Fruit fly (Drosophila melanogaster) whole organism, pupa: ENCODE data around the gene PpV.

ENCODE experiments used
- CG14655 ChIP-seq: fragments of 200-800 bp; sonication (Bioruptor generic); optimal IDR thresholded peaks from 3 replicates; lab custom pipeline; 2017; ENCODE audit warnings: mild to moderate bottlenecking, missing biosample characterization, missing genetic modification reagents, missing genetic modification characterization
- CG15710 ChIP-seq: fragments of 200-800 bp; sonication (Bioruptor generic); optimal IDR thresholded peaks from 2 replicates; lab custom pipeline; 2018; ENCODE audit warnings: missing biosample characterization, mild to moderate bottlenecking, missing genetic modification characterization, moderate library complexity
- CG34367 ChIP-seq: fragments of 200-800 bp; sonication (Bioruptor generic); optimal IDR thresholded peaks from 2 replicates; lab custom pipeline; 2018; ENCODE audit warnings: missing biosample characterization, mild to moderate bottlenecking, missing genetic modification characterization
- CG4496 ChIP-seq: fragments of 200-800 bp; sonication (Bioruptor generic); IDR thresholded peaks from 3 replicates; pipeline ENCODE4 v1.3.6; 2022; ENCODE audit warnings: missing biosample characterization, missing genetic modification characterization
- CG9948 ChIP-seq: fragments of 200-800 bp; sonication (Bioruptor generic); optimal IDR thresholded peaks from 2 replicates; lab custom pipeline; 2018; ENCODE audit warnings: missing biosample characterization, mild to moderate bottlenecking, missing genetic modification characterization, moderate library complexity
- D1 ChIP-seq: fragments of 200-800 bp; sonication (Bioruptor generic); optimal IDR thresholded peaks from 2 replicates; lab custom pipeline; 2018; ENCODE audit warnings: missing biosample characterization, mild to moderate bottlenecking, missing genetic modification characterization, moderate library complexity
- Pif1A ChIP-seq: fragments of 200-800 bp; sonication (Bioruptor generic); optimal IDR thresholded peaks from 3 replicates; lab custom pipeline; 2016; ENCODE audit warnings: missing biosample characterization, missing genetic modification characterization
- Pif1B ChIP-seq: fragments of 200-800 bp; sonication (Bioruptor generic); optimal IDR thresholded peaks from 3 replicates; lab custom pipeline; 2016; ENCODE audit warnings: missing biosample characterization, missing genetic modification characterization
- gl ChIP-seq: fragments of 200-800 bp; sonication (Bioruptor generic); optimal IDR thresholded peaks from 2 replicates; lab custom pipeline; 2018; ENCODE audit warnings: missing biosample characterization, mild to moderate bottlenecking, missing genetic modification characterization
- rn ChIP-seq: fragments of 200-800 bp; sonication (Bioruptor generic); IDR thresholded peaks from 2 replicates; pipeline ENCODE4 v1.3.6; 2022; ENCODE audit warnings: missing biosample characterization, missing genetic modification characterization

- no peak for TF ChIP-seq rn (GFP tag; lab: Robert Waterston, UW)
- TF ChIP-seq gl: no peak
- TF ChIP-seq CG34367 (tag; lab: Kevin White, UChicago): no peak
- TF ChIP-seq Pif1B (GFP tag; lab: Kevin White, UChicago): peak; percentile 20
- peak; percentile 55 for TF ChIP-seq CG14655 (GFP tag; lab: Kevin White, UChicago)
- peak; percentile 72; the same call in 2 of the 3 replicates for TF ChIP-seq CG4496 (GFP tag; lab: Robert Waterston, UW)
- TF ChIP-seq Pif1A (GFP tag; lab: Kevin White, UChicago): peak; percentile 22
- no peak for TF ChIP-seq D1
- TF ChIP-seq CG15710 (tag; lab: Kevin White, UChicago): peak; percentile 8
- TF ChIP-seq CG9948: peak; percentile 13
Observed at dm6 chrX:6356748-6357397, 15.8 kb downstream of the PpV start.
